Worm (Caenorhabditis elegans) whole organism, L4 larva: ENCODE results near the gene F53B7.4.

Experiments
- Y105C5A.15 ChIP-seq: fragments of 200-800 bp; sonication (Bioruptor generic); IDR thresholded peaks from 2 replicates; pipeline ENCODE4 v1.3.6; 2022; ENCODE audit warnings: missing genetic modification characterization, missing compliant biosample characterization
- Y48G9A.11 ChIP-seq: fragments of 200-800 bp; sonication (Bioruptor generic); IDR thresholded peaks from 2 replicates; pipeline ENCODE4 v1.3.6; 2022; ENCODE audit warnings: missing genetic modification reagents, missing genetic modification characterization, missing compliant biosample characterization
- Y75B8A.6 ChIP-seq: fragments of 200-800 bp; sonication (Bioruptor generic); IDR thresholded peaks from 2 replicates; pipeline ENCODE4 v1.3.6; 2022; ENCODE audit warnings: missing genetic modification reagents, missing genetic modification characterization, missing compliant biosample characterization
- ZK546.5 ChIP-seq, 2 experiments: sonication (generic microtip); optimal IDR thresholded peaks; 2 replicates each; lab custom pipeline; 2017; ENCODE audit warnings: missing biosample characterization in 2 of 2, missing genetic modification characterization in 2 of 2
- aha-1 ChIP-seq: fragments of 150-350 bp; peaks from one replicate; lab custom pipeline; 2014; ENCODE audit warnings: missing biosample characterization, missing genetic modification characterization
- aly-2 ChIP-seq: sonication (generic microtip); optimal IDR thresholded peaks from 2 replicates; lab custom pipeline; 2018; ENCODE audit warnings: missing biosample characterization, missing genetic modification characterization
- ama-1 ChIP-seq: fragments of 150-350 bp; optimal IDR thresholded peaks from 2 replicates; lab custom pipeline; 2014; ENCODE audit warnings: inconsistent platforms, mixed read lengths
- arid-1 ChIP-seq: fragments of 200-800 bp; sonication (Bioruptor generic); conservative IDR thresholded peaks from 2 replicates; pipeline ENCODE4 v1.3.6; 2022; ENCODE audit warnings: missing genetic modification reagents, missing genetic modification characterization, missing compliant biosample characterization
- ceh-28 ChIP-seq: fragments of 150-350 bp; optimal IDR thresholded peaks from 2 replicates; lab custom pipeline; 2014; ENCODE audit warnings: missing biosample characterization, missing genetic modification reagents, missing genetic modification characterization
- ceh-62 ChIP-seq: sonication (generic microtip); optimal IDR thresholded peaks from 2 replicates; lab custom pipeline; 2017; ENCODE audit warnings: missing biosample characterization, missing genetic modification characterization
- ceh-82 ChIP-seq: sonication (generic microtip); optimal IDR thresholded peaks from 2 replicates; lab custom pipeline; 2017; ENCODE audit warnings: missing biosample characterization, missing genetic modification characterization
- ces-1 ChIP-seq: fragments of 150-350 bp; sonication (generic microtip); optimal IDR thresholded peaks from 4 replicates; lab custom pipeline; 2014; ENCODE audit warnings: missing biosample characterization, missing genetic modification reagents, missing genetic modification characterization
- cey-2 ChIP-seq: sonication (generic microtip); optimal IDR thresholded peaks from 3 replicates; lab custom pipeline; 2017; ENCODE audit warnings: missing genetic modification characterization, mild to moderate bottlenecking, missing compliant biosample characterization, antibody characterized with exemption, borderline replicate concordance; ENCODE audit not compliant: insufficient read depth
- ctbp-1 ChIP-seq: fragments of 200-800 bp; sonication (Bioruptor generic); IDR thresholded peaks from 2 replicates; pipeline ENCODE4 v1.3.6; 2022; ENCODE audit warnings: missing genetic modification reagents, missing genetic modification characterization, missing compliant biosample characterization
- daf-12 ChIP-seq: fragments of 150-350 bp; optimal IDR thresholded peaks from 2 replicates; lab custom pipeline; 2014; ENCODE audit warnings: missing biosample characterization, missing genetic modification reagents, missing genetic modification characterization
- daf-16 ChIP-seq, 3 experiments: sonication (generic microtip); optimal IDR thresholded peaks; 2 replicates each; lab custom pipeline; 2016 to 2017; ENCODE audit warnings: missing genetic modification characterization in 3 of 3, missing genetic modification reagents in 3 of 3, mild to moderate bottlenecking in 2 of 3, missing compliant biosample characterization in 2 of 3, missing biosample characterization in 1 of 3, moderate library complexity in 1 of 3
- daf-19 ChIP-seq: fragments of 200-800 bp; sonication (Bioruptor generic); conservative IDR thresholded peaks from 2 replicates; pipeline ENCODE4 v1.3.6; 2022; ENCODE audit warnings: missing genetic modification characterization, missing compliant biosample characterization
- daf-8 ChIP-seq: fragments of 200-800 bp; sonication (Bioruptor generic); IDR thresholded peaks from 2 replicates; pipeline ENCODE4 v1.3.6; 2022; ENCODE audit warnings: missing genetic modification characterization, missing compliant biosample characterization
- dmd-8 ChIP-seq: fragments of 200-800 bp; sonication (Bioruptor generic); IDR thresholded peaks from 2 replicates; pipeline ENCODE4 v1.3.6; 2022; ENCODE audit warnings: missing genetic modification characterization, missing compliant biosample characterization
- dmd-9 ChIP-seq: fragments of 200-800 bp; sonication (Bioruptor generic); IDR thresholded peaks from 2 replicates; pipeline ENCODE4 v1.3.6; 2022; ENCODE audit warnings: missing genetic modification reagents, missing genetic modification characterization, missing compliant biosample characterization
- dpl-1 ChIP-seq: fragments of 150-350 bp; optimal IDR thresholded peaks from 2 replicates; lab custom pipeline; 2014; ENCODE audit warnings: missing biosample characterization, missing genetic modification reagents, missing genetic modification characterization
- egl-27 ChIP-seq: sonication (generic microtip); optimal IDR thresholded peaks from 3 replicates; lab custom pipeline; 2017; ENCODE audit warnings: missing biosample characterization, missing genetic modification reagents, missing genetic modification characterization
- egl-43 ChIP-seq: fragments of 200-800 bp; sonication (Bioruptor generic); IDR thresholded peaks from 2 replicates; pipeline ENCODE4 v1.3.6; 2022; ENCODE audit warnings: missing genetic modification reagents, missing genetic modification characterization, missing compliant biosample characterization
- fos-1 ChIP-seq: fragments of 150-350 bp; optimal IDR thresholded peaks from 2 replicates; lab custom pipeline; 2014; ENCODE audit warnings: missing biosample characterization, missing genetic modification characterization
- gei-8 ChIP-seq: fragments of 200-800 bp; sonication (Bioruptor generic); optimal IDR thresholded peaks from 2 replicates; lab custom pipeline; 2018; ENCODE audit warnings: mild to moderate bottlenecking, missing genetic modification characterization, missing compliant biosample characterization
- hlh-11 ChIP-seq: fragments of 200-800 bp; sonication (Bioruptor generic); optimal IDR thresholded peaks from 2 replicates; lab custom pipeline; 2018; ENCODE audit warnings: mild to moderate bottlenecking, missing genetic modification characterization, missing compliant biosample characterization
- hlh-30 ChIP-seq: sonication (generic microtip); optimal IDR thresholded peaks from 2 replicates; lab custom pipeline; 2017; ENCODE audit warnings: antibody characterized with exemption, mild to moderate bottlenecking, missing genetic modification characterization, missing compliant biosample characterization; ENCODE audit not compliant: insufficient read depth
- jun-1 ChIP-seq: fragments of 150-350 bp; optimal IDR thresholded peaks from 2 replicates; lab custom pipeline; 2014; ENCODE audit warnings: missing biosample characterization, missing genetic modification reagents, missing genetic modification characterization
- lim-7 ChIP-seq: fragments of 200-800 bp; sonication (Bioruptor generic); IDR thresholded peaks from 2 replicates; pipeline ENCODE4 v1.3.6; 2022; ENCODE audit warnings: missing genetic modification characterization, missing compliant biosample characterization
- lin-15B ChIP-seq: fragments of 150-350 bp; sonication (generic microtip); optimal IDR thresholded peaks from 3 replicates; lab custom pipeline; 2014; ENCODE audit warnings: missing biosample characterization, missing genetic modification characterization
- lin-38 ChIP-seq: fragments of 200-800 bp; sonication (Bioruptor generic); IDR thresholded peaks from 2 replicates; pipeline ENCODE4 v1.3.6; 2022; ENCODE audit warnings: missing genetic modification reagents, missing genetic modification characterization, missing compliant biosample characterization
- lin-39 ChIP-seq: fragments of 150-350 bp; optimal IDR thresholded peaks from 2 replicates; lab custom pipeline; 2014; ENCODE audit warnings: missing biosample characterization, missing genetic modification reagents, missing genetic modification characterization
- lir-3 ChIP-seq: sonication (generic microtip); optimal IDR thresholded peaks from 2 replicates; lab custom pipeline; 2016; ENCODE audit warnings: mild to moderate bottlenecking, missing genetic modification characterization, missing compliant biosample characterization
- madf-9 ChIP-seq: fragments of 200-800 bp; sonication (Bioruptor generic); conservative IDR thresholded peaks from 2 replicates; pipeline ENCODE4 v1.3.6; 2022; ENCODE audit warnings: missing genetic modification reagents, missing genetic modification characterization, missing compliant biosample characterization
- mdl-1 ChIP-seq, 2 experiments: fragments of 150-350 bp in 1 of 2; sonication (generic microtip) in 1 of 2; optimal IDR thresholded peaks; 2 replicates each; lab custom pipeline; 2014 to 2017; ENCODE audit warnings: missing biosample characterization in 2 of 2, missing genetic modification characterization in 2 of 2
- mes-2 ChIP-seq: sonication (generic microtip); optimal IDR thresholded peaks from 2 replicates; lab custom pipeline; 2016; ENCODE audit warnings: missing genotype, mild to moderate bottlenecking, missing genetic modification characterization, missing compliant biosample characterization; ENCODE audit not compliant: poor library complexity, severe bottlenecking
- mxl-3 ChIP-seq: fragments of 200-800 bp; sonication (Bioruptor generic); optimal IDR thresholded peaks from 2 replicates; lab custom pipeline; 2018; ENCODE audit warnings: mild to moderate bottlenecking, missing genetic modification characterization, missing compliant biosample characterization
- nhr-10 ChIP-seq: fragments of 150-350 bp; optimal IDR thresholded peaks from 2 replicates; lab custom pipeline; 2014; ENCODE audit warnings: missing biosample characterization, missing genetic modification characterization
- nhr-111 ChIP-seq: fragments of 200-800 bp; sonication (Bioruptor generic); optimal IDR thresholded peaks from 2 replicates; lab custom pipeline; 2018; ENCODE audit warnings: mild to moderate bottlenecking, missing genetic modification characterization, missing compliant biosample characterization
- nhr-237 ChIP-seq: sonication (generic microtip); optimal IDR thresholded peaks from 2 replicates; lab custom pipeline; 2017; ENCODE audit warnings: missing biosample characterization, missing genetic modification characterization
- nhr-28 ChIP-seq: fragments of 150-350 bp; optimal IDR thresholded peaks from 2 replicates; lab custom pipeline; 2014; ENCODE audit warnings: missing biosample characterization, missing genetic modification characterization
- nhr-6 ChIP-seq: fragments of 150-350 bp; optimal IDR thresholded peaks from 2 replicates; lab custom pipeline; 2014; ENCODE audit warnings: missing biosample characterization, missing genetic modification characterization
- rbr-2 ChIP-seq: sonication (generic microtip); optimal IDR thresholded peaks from 2 replicates; lab custom pipeline; 2016; ENCODE audit warnings: missing genotype, missing genetic modification characterization, missing compliant biosample characterization
- sdz-12 ChIP-seq: fragments of 200-800 bp; sonication (Bioruptor generic); optimal IDR thresholded peaks from 2 replicates; lab custom pipeline; 2018; ENCODE audit warnings: mild to moderate bottlenecking, missing genetic modification characterization, missing compliant biosample characterization
- set-16 ChIP-seq: fragments of 200-800 bp; sonication (Bioruptor generic); IDR thresholded peaks from 2 replicates; pipeline ENCODE4 v1.3.6; 2022; ENCODE audit warnings: missing genetic modification reagents, missing genetic modification characterization, missing compliant biosample characterization
- snpc-4 ChIP-seq: fragments of 150-350 bp; optimal IDR thresholded peaks from 2 replicates; lab custom pipeline; 2014; ENCODE audit warnings: missing biosample characterization, missing genetic modification characterization
- spr-1 ChIP-seq: sonication (generic microtip); optimal IDR thresholded peaks from 2 replicates; lab custom pipeline; 2016; ENCODE audit warnings: mild to moderate bottlenecking, missing genetic modification characterization, missing compliant biosample characterization
- tra-1 ChIP-seq: fragments of 200-800 bp; sonication (Bioruptor generic); IDR thresholded peaks from 2 replicates; pipeline ENCODE4 v1.3.6; 2022; ENCODE audit warnings: missing genetic modification reagents, missing genetic modification characterization, missing compliant biosample characterization
- unc-130 ChIP-seq: sonication (generic microtip); optimal IDR thresholded peaks from 2 replicates; lab custom pipeline; 2016; ENCODE audit warnings: missing genetic modification reagents, missing genetic modification characterization, missing compliant biosample characterization
- unc-39 ChIP-seq: sonication (generic microtip); optimal IDR thresholded peaks from 2 replicates; lab custom pipeline; 2017; ENCODE audit warnings: missing biosample characterization, missing genetic modification characterization
- zag-1 ChIP-seq: fragments of 150-350 bp; optimal IDR thresholded peaks from 2 replicates; lab custom pipeline; 2014; ENCODE audit warnings: missing biosample characterization, missing genetic modification characterization
- zip-11 ChIP-seq: fragments of 200-800 bp; sonication (Bioruptor generic); IDR thresholded peaks from 2 replicates; pipeline ENCODE4 v1.3.6; 2022; ENCODE audit warnings: missing genetic modification characterization, missing compliant biosample characterization
- zip-2 ChIP-seq: fragments of 150-350 bp; optimal IDR thresholded peaks from 2 replicates; lab custom pipeline; 2014; ENCODE audit warnings: missing biosample characterization, missing genetic modification characterization

Gene F53B7.4

ce11 chrV:11000650-11001049, 1.7 kb downstream of the F53B7.4 start, which contains the start of gene isy-1 (continued):
- TF ChIP-seq aly-2 (tag; lab: Kevin White, UChicago) (no peak), nhr-6 (tag; lab: Kevin White, UChicago) (peak; percentile 70), set-16 (no peak), zip-2 (tag; lab: Kevin White, UChicago) (no peak), daf-8 (GFP tag; lab: Robert Waterston, UW) (no peak), spr-1 (tag; lab: Kevin White, UChicago) (no peak), jun-1 (no peak), arid-1 (no peak), ceh-82 (tag; lab: Kevin White, UChicago) (no peak), daf-16 (GFP tag; optimal IDR thresholded peaks at IDR 0.05; lab: Kevin White, UChicago) (no peak), daf-16 (tag; optimal IDR thresholded peaks at IDR 0.05; lab: Kevin White, UChicago) (peak; percentile 19), fos-1 (tag; lab: Kevin White, UChicago) (no peak), Y75B8A.6 (GFP tag; lab: Robert Waterston, UW) (no peak), Y48G9A.11 (peak; percentile 86), unc-130 (GFP tag; lab: Kevin White, UChicago) (no peak), aha-1 (tag; lab: Kevin White, UChicago) (no peak), nhr-237 (no peak), cey-2 (no peak), madf-9 (GFP tag; lab: Robert Waterston, UW) (no peak), snpc-4 (tag; lab: Kevin White, UChicago) (no peak), nhr-10 (no peak), ctbp-1 (no peak), lin-39 (no peak), ces-1 (GFP tag; lab: Kevin White, UChicago) (peak; percentile 32), daf-19 (no peak), lim-7 (no peak), dmd-9 (GFP tag; lab: Robert Waterston, UW) (no peak), ZK546.5 (tag; optimal IDR thresholded peaks at IDR 0.05; lab: Kevin White, UChicago) (no peak), mxl-3 (GFP tag; lab: Kevin White, UChicago) (no peak), hlh-11 (tag; lab: Kevin White, UChicago) (no peak), tra-1 (GFP tag; lab: Robert Waterston, UW) (no peak), daf-12 (tag; lab: Kevin White, UChicago) (no peak), lin-15B (tag; lab: Kevin White, UChicago) (peak; percentile 34), zag-1 (tag; lab: Kevin White, UChicago) (no peak), zip-11 (GFP tag; lab: Robert Waterston, UW) (no peak), gei-8 (no peak), egl-27 (no peak), hlh-30 (tag; lab: Kevin White, UChicago) (peak; percentile 54), Y105C5A.15 (GFP tag; lab: Robert Waterston, UW) (no peak), lir-3 (tag; lab: Kevin White, UChicago) (no peak), egl-43 (no peak), unc-39 (tag; lab: Kevin White, UChicago) (no peak), sdz-12 (GFP tag; lab: Kevin White, UChicago) (no peak), lin-38 (GFP tag; lab: Robert Waterston, UW) (peak; percentile 89), nhr-28 (tag; lab: Kevin White, UChicago) (peak; percentile 53), mdl-1 (tag; optimal IDR thresholded peaks at IDR 0.05; lab: Kevin White, UChicago) (no peak), rbr-2 (peak; percentile 16), ama-1 (lab: Kevin White, UChicago) (no peak), dmd-8 (no peak), ceh-62 (tag; lab: Kevin White, UChicago) (no peak), dpl-1 (GFP tag; lab: Kevin White, UChicago) (peak; percentile 94), mes-2 (tag; lab: Kevin White, UChicago) (no peak), nhr-111 (GFP tag; lab: Kevin White, UChicago) (no peak), ceh-28 (no peak)
